Worm (Caenorhabditis elegans): ENCODE data around the gene C35D6.13.
A peak's percentile ranks its signal among the peaks of the same experiment; 100 is the strongest.

C35D6.13 gene

ce11 chrIV:16328519-16328918, 8.3 kb upstream of the C35D6.13 start, which contains the start of gene K03D3.2:
TSS of gene K03D3.2 (minus strand) at chrIV:16328619.
- TF ChIP-seq mdl-1 (tag; optimal IDR thresholded peaks at IDR 0.05) (no peak), nhr-23 (tag; optimal IDR thresholded peaks at IDR 0.05) (peak; percentile 60)

ce11 chrIV:16329159-16329558, 7.7 kb upstream of the C35D6.13 start, which contains the start of gene srz-74:
TSS of gene srz-74 (plus strand) at chrIV:16329459.
- no peak for TF ChIP-seq unc-62 (GFP tag; optimal IDR thresholded peaks at IDR 0.05)
- TF ChIP-seq egl-27 (tag; optimal IDR thresholded peaks at IDR 0.05) = no peak
- TF ChIP-seq nhr-77 (tag; optimal IDR thresholded peaks at IDR 0.05) = no peak
- TF ChIP-seq snpc-4 (tag; optimal IDR thresholded peaks at IDR 0.05) = no peak
- TF ChIP-seq jun-1 (tag; optimal IDR thresholded peaks at IDR 0.05) = no peak
- no peak for TF ChIP-seq R02D3.7 (tag; optimal IDR thresholded peaks at IDR 0.05)
- TF ChIP-seq ztf-11 (tag; optimal IDR thresholded peaks at IDR 0.05) = no peak
- TF ChIP-seq nhr-25 (tag; optimal IDR thresholded peaks at IDR 0.05) = no peak
- no peak for TF ChIP-seq nhr-12 (tag; optimal IDR thresholded peaks at IDR 0.05)
- no peak for TF ChIP-seq nhr-11 (tag; optimal IDR thresholded peaks at IDR 0.05)
- TF ChIP-seq lin-15B (tag; optimal IDR thresholded peaks at IDR 0.05) = no peak
- TF ChIP-seq tbx-2 (tag; optimal IDR thresholded peaks at IDR 0.05) = no peak
- no peak for TF ChIP-seq nhr-76 (tag; optimal IDR thresholded peaks at IDR 0.05)
- no peak for TF ChIP-seq fkh-2 (tag; optimal IDR thresholded peaks at IDR 0.05)

- TF ChIP-seq nhr-25 (tag; optimal IDR thresholded peaks at IDR 0.05) (no peak), unc-62 (GFP tag; optimal IDR thresholded peaks at IDR 0.05) (no peak), nhr-237 (tag; optimal IDR thresholded peaks at IDR 0.05) (no peak), fkh-2 (tag; optimal IDR thresholded peaks at IDR 0.05) (no peak), zag-1 (tag; optimal IDR thresholded peaks at IDR 0.05) (no peak), nhr-76 (tag; optimal IDR thresholded peaks at IDR 0.05) (no peak), mdl-1 (tag; optimal IDR thresholded peaks at IDR 0.05) (no peak), lsy-12 (tag; optimal IDR thresholded peaks at IDR 0.05) (no peak), jun-1 (tag; optimal IDR thresholded peaks at IDR 0.05) (no peak), nhr-28 (tag; optimal IDR thresholded peaks at IDR 0.05) (no peak), elt-2 (tag; optimal IDR thresholded peaks at IDR 0.05) (no peak), nhr-43 (tag; optimal IDR thresholded peaks at IDR 0.05; ENCODE audit: poor library complexity, severe bottlenecking) (no peak), lin-15B (tag; optimal IDR thresholded peaks at IDR 0.05) (no peak), elt-1 (tag; optimal IDR thresholded peaks at IDR 0.05) (no peak), fos-1 (tag; optimal IDR thresholded peaks at IDR 0.05) (no peak), ceh-82 (tag; optimal IDR thresholded peaks at IDR 0.05) (no peak)
These were observed 6.3 kb upstream of the C35D6.13 start for ce11 chrIV:16330508-16330907.

ce11 chrIV:16332585-16332984, 4.2 kb upstream of the C35D6.13 start, which contains the start of gene srz-71:
TSS of gene srz-71 (plus strand) at chrIV:16332885.
- no peak for TF ChIP-seq nhr-77 (tag; optimal IDR thresholded peaks at IDR 0.05)
- TF ChIP-seq jun-1 (tag; optimal IDR thresholded peaks at IDR 0.05) = no peak
- no peak for TF ChIP-seq ceh-16 (tag; optimal IDR thresholded peaks at IDR 0.05)
- TF ChIP-seq unc-62 (GFP tag; optimal IDR thresholded peaks at IDR 0.05) = no peak
- no peak for TF ChIP-seq sea-2 (GFP tag; optimal IDR thresholded peaks at IDR 0.05)
- TF ChIP-seq egl-5 (tag; optimal IDR thresholded peaks at IDR 0.05) = no peak

- TF ChIP-seq ztf-11 (tag; optimal IDR thresholded peaks at IDR 0.05) (no peak), ceh-9 (tag; optimal IDR thresholded peaks at IDR 0.05) (no peak), snpc-4 (tag; optimal IDR thresholded peaks at IDR 0.05) (no peak), lin-15B (tag; optimal IDR thresholded peaks at IDR 0.05) (no peak), mml-1 (tag; optimal IDR thresholded peaks at IDR 0.05) (no peak), fkh-10 (GFP tag; optimal IDR thresholded peaks at IDR 0.05) (no peak), nhr-28 (tag; optimal IDR thresholded peaks at IDR 0.05) (no peak), elt-3 (tag; optimal IDR thresholded peaks at IDR 0.05) (no peak), pha-4 (tag; optimal IDR thresholded peaks at IDR 0.05) (no peak), tbx-2 (tag; optimal IDR thresholded peaks at IDR 0.05) (no peak), mdl-1 (tag; optimal IDR thresholded peaks at IDR 0.05) (no peak), egl-27 (tag; optimal IDR thresholded peaks at IDR 0.05) (no peak), ZK546.5 (tag; optimal IDR thresholded peaks at IDR 0.05) (no peak), fos-1 (tag; optimal IDR thresholded peaks at IDR 0.05) (no peak), nhr-12 (tag; optimal IDR thresholded peaks at IDR 0.05) (no peak), ztf-4 (tag; optimal IDR thresholded peaks at IDR 0.05) (no peak), nhr-25 (tag; optimal IDR thresholded peaks at IDR 0.05) (no peak), skn-1 (tag; optimal IDR thresholded peaks at IDR 0.05) (no peak), sea-2 (GFP tag; optimal IDR thresholded peaks at IDR 0.05) (no peak), unc-39 (tag; optimal IDR thresholded peaks at IDR 0.05) (no peak)
These were observed 3.7 kb upstream of the C35D6.13 start for ce11 chrIV:16333121-16333520.

Measured in whole organism, L3 larva.